Worm (Caenorhabditis elegans): Measurements from ENCODE around the gene str-61.

DNA sequence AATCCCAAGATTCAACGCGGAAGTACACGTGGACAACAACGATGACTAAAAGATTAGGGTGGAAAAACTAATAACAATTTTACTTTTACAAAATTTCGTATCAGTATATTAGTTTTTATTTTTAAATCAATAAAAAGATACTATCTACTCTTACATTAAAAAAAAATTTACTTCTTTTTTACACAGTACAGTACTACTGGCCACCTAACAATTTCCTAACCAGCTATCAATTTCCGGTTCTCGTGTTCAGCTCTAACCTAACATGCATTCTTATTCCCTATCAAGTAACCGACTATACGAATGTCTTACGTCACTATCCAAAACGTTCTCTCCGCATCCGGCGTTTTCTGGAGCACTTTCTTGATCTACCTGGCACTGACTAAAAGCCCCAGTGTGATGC is 41.5 kb downstream of the str-61 start, which contains the start of gene srd-21:
- TF ChIP-seq egl-27 (tag; optimal IDR thresholded peaks at IDR 0.05) (no peak), lir-3 (tag; optimal IDR thresholded peaks at IDR 0.05; ENCODE audit: poor library complexity) (no peak), blmp-1 (tag; optimal IDR thresholded peaks at IDR 0.05) (no peak), hpl-2 (GFP tag; optimal IDR thresholded peaks at IDR 0.05) (no peak), nhr-12 (tag; optimal IDR thresholded peaks at IDR 0.05) (no peak)

Measured in whole organism, L1 larva.